Worm (Caenorhabditis elegans) whole organism, L1 larva: Measurements from ENCODE around the gene R12B2.2.

Experiments
- C16A3.4 ChIP-seq: fragments of 150-350 bp; optimal IDR thresholded peaks from 2 replicates; lab custom pipeline; 2014; ENCODE audit warnings: missing biosample characterization, missing genetic modification characterization
- C34B4.2 ChIP-seq: sonication (generic microtip); optimal IDR thresholded peaks from 2 replicates; lab custom pipeline; 2017; ENCODE audit warnings: mild to moderate bottlenecking, missing genetic modification characterization, missing compliant biosample characterization
- blmp-1 ChIP-seq: fragments of 150-350 bp; optimal IDR thresholded peaks from 2 replicates; lab custom pipeline; 2014; ENCODE audit warnings: missing biosample characterization, missing genetic modification characterization
- ceh-63 ChIP-seq: fragments of 200-800 bp; sonication (Bioruptor generic); optimal IDR thresholded peaks from 2 replicates; lab custom pipeline; 2018; ENCODE audit warnings: mild to moderate bottlenecking, missing genetic modification characterization, missing compliant biosample characterization
- ceh-8 ChIP-seq: fragments of 200-800 bp; sonication (Bioruptor generic); optimal IDR thresholded peaks from 2 replicates; lab custom pipeline; 2018; ENCODE audit warnings: mild to moderate bottlenecking, missing genetic modification characterization, moderate library complexity, missing compliant biosample characterization
- ces-1 ChIP-seq: fragments of 150-350 bp; optimal IDR thresholded peaks from 2 replicates; lab custom pipeline; 2014; ENCODE audit warnings: missing biosample characterization, missing genetic modification reagents, missing genetic modification characterization
- dpl-1 ChIP-seq, 3 experiments: fragments of 150-350 bp in 2 of 3; sonication (generic microtip) in 1 of 3; optimal IDR thresholded peaks; 2 replicates each; lab custom pipeline; 2014 to 2017; ENCODE audit warnings: missing biosample characterization in 3 of 3, missing genetic modification characterization in 3 of 3, missing genetic modification reagents in 3 of 3
- efl-1 ChIP-seq, 4 experiments: fragments of 150-350 bp; optimal IDR thresholded peaks in 3 of 4; peaks in 1 of 4; 1 replicate in 1 of 4; 2 replicates in 3 of 4; lab custom pipeline; 2014; ENCODE audit warnings: missing biosample characterization in 2 of 4, missing genetic modification characterization in 2 of 4, missing genetic modification reagents in 2 of 4
- egl-13 ChIP-seq: sonication (generic microtip); optimal IDR thresholded peaks from 2 replicates; lab custom pipeline; 2016; ENCODE audit warnings: missing genotype, missing genetic modification reagents, missing genetic modification characterization, missing compliant biosample characterization
- elt-2 ChIP-seq: sonication (generic microtip); optimal IDR thresholded peaks from 2 replicates; lab custom pipeline; 2016; ENCODE audit warnings: missing genetic modification characterization, mild to moderate bottlenecking, inconsistent platforms, missing compliant biosample characterization, missing genetic modification reagents
- fkh-8 ChIP-seq: sonication (generic microtip); optimal IDR thresholded peaks from 2 replicates; lab custom pipeline; 2016; ENCODE audit warnings: mild to moderate bottlenecking, missing genetic modification characterization, missing compliant biosample characterization
- fos-1 ChIP-seq: fragments of 150-350 bp; optimal IDR thresholded peaks from 2 replicates; lab custom pipeline; 2014; ENCODE audit warnings: missing biosample characterization, missing genetic modification characterization
- hpl-2 ChIP-seq: fragments of 150-350 bp; optimal IDR thresholded peaks from 2 replicates; lab custom pipeline; 2014; ENCODE audit warnings: missing biosample characterization, missing genetic modification reagents, missing genetic modification characterization
- irx-1 ChIP-seq: sonication (generic microtip); optimal IDR thresholded peaks from 2 replicates; lab custom pipeline; 2016; ENCODE audit warnings: missing genetic modification characterization, missing compliant biosample characterization
- isw-1 ChIP-seq: fragments of 200-800 bp; sonication (Bioruptor generic); IDR thresholded peaks from 2 replicates; pipeline ENCODE4 v1.3.6; 2022; ENCODE audit warnings: missing genetic modification characterization, missing compliant biosample characterization
- lin-13 ChIP-seq: fragments of 150-350 bp; optimal IDR thresholded peaks from 2 replicates; lab custom pipeline; 2014; ENCODE audit warnings: missing biosample characterization, missing genetic modification reagents, missing genetic modification characterization
- lin-14 ChIP-seq: fragments of 200-800 bp; sonication (Bioruptor generic); optimal IDR thresholded peaks from 2 replicates; lab custom pipeline; 2018; ENCODE audit warnings: mild to moderate bottlenecking, missing genetic modification characterization, moderate library complexity, missing compliant biosample characterization
- lin-15B ChIP-seq: fragments of 150-350 bp; sonication (generic microtip); optimal IDR thresholded peaks from 3 replicates; lab custom pipeline; 2014; ENCODE audit warnings: missing biosample characterization, missing genetic modification characterization
- lin-39 ChIP-seq: fragments of 150-350 bp; optimal IDR thresholded peaks from 2 replicates; lab custom pipeline; 2014; ENCODE audit warnings: missing biosample characterization, missing genetic modification reagents, missing genetic modification characterization
- lir-3 ChIP-seq: sonication (generic microtip); optimal IDR thresholded peaks from 2 replicates; lab custom pipeline; 2016; ENCODE audit warnings: mild to moderate bottlenecking, missing genetic modification characterization, moderate library complexity, missing compliant biosample characterization; ENCODE audit not compliant: poor library complexity
- lsy-2 ChIP-seq, 2 experiments: fragments of 150-350 bp; optimal IDR thresholded peaks; 2 replicates each; lab custom pipeline; 2014; ENCODE audit warnings: missing biosample characterization in 2 of 2, missing genetic modification characterization in 2 of 2
- mab-9 ChIP-seq: fragments of 200-800 bp; sonication (Bioruptor generic); IDR thresholded peaks from 2 replicates; pipeline ENCODE4 v1.3.6; 2022; ENCODE audit warnings: missing genetic modification reagents, missing genetic modification characterization, missing compliant biosample characterization
- mdl-1 ChIP-seq, 2 experiments: fragments of 150-350 bp; optimal IDR thresholded peaks; 2 replicates each; lab custom pipeline; 2014 to 2017; ENCODE audit warnings: missing biosample characterization in 2 of 2, missing genetic modification characterization in 2 of 2, inconsistent platforms in 1 of 2
- mef-2 ChIP-seq: fragments of 150-350 bp; optimal IDR thresholded peaks from 2 replicates; lab custom pipeline; 2014; ENCODE audit warnings: missing biosample characterization, missing genetic modification characterization
- nhr-11 ChIP-seq: fragments of 150-350 bp; optimal IDR thresholded peaks from 2 replicates; lab custom pipeline; 2014; ENCODE audit warnings: missing biosample characterization, missing genetic modification characterization
- nhr-28 ChIP-seq: fragments of 150-350 bp; optimal IDR thresholded peaks from 2 replicates; lab custom pipeline; 2014; ENCODE audit warnings: missing biosample characterization, missing genetic modification characterization
- nhr-84 ChIP-seq: sonication (generic microtip); optimal IDR thresholded peaks from 2 replicates; lab custom pipeline; 2017; ENCODE audit warnings: missing biosample characterization, missing genetic modification characterization
- nhr-85 ChIP-seq: sonication (generic microtip); peaks from one replicate; lab custom pipeline; 2016; ENCODE audit warnings: missing genetic modification characterization, inconsistent platforms, missing compliant biosample characterization
- nhr-90 ChIP-seq: sonication (generic microtip); optimal IDR thresholded peaks from 2 replicates; lab custom pipeline; 2016; ENCODE audit warnings: mild to moderate bottlenecking, missing genetic modification characterization, missing compliant biosample characterization; ENCODE audit not compliant: poor library complexity
- rnt-1 ChIP-seq: sonication (generic microtip); optimal IDR thresholded peaks from 2 replicates; lab custom pipeline; 2016; ENCODE audit warnings: mild to moderate bottlenecking, missing genetic modification characterization, moderate library complexity, missing compliant biosample characterization
- skn-1 ChIP-seq: fragments of 150-350 bp; optimal IDR thresholded peaks from 2 replicates; lab custom pipeline; 2014; ENCODE audit warnings: missing biosample characterization, missing genetic modification characterization
- snpc-4 ChIP-seq: fragments of 150-350 bp; optimal IDR thresholded peaks from 2 replicates; lab custom pipeline; 2014; ENCODE audit warnings: missing biosample characterization, missing genetic modification characterization
- sox-4 ChIP-seq: sonication (generic microtip); optimal IDR thresholded peaks from 2 replicates; lab custom pipeline; 2016; ENCODE audit warnings: missing genetic modification characterization, missing compliant biosample characterization
- sptf-1 ChIP-seq: fragments of 150-350 bp; optimal IDR thresholded peaks from 2 replicates; lab custom pipeline; 2014; ENCODE audit warnings: missing biosample characterization, missing genetic modification characterization
- sup-37 ChIP-seq: fragments of 200-800 bp; sonication (Bioruptor generic); optimal IDR thresholded peaks from 2 replicates; lab custom pipeline; 2018; ENCODE audit warnings: mild to moderate bottlenecking, missing genetic modification characterization, missing compliant biosample characterization
- unc-130 ChIP-seq: fragments of 150-350 bp; optimal IDR thresholded peaks from 2 replicates; lab custom pipeline; 2017; ENCODE audit warnings: missing biosample characterization, missing genetic modification characterization, inconsistent platforms
- unc-62 ChIP-seq: fragments of 150-350 bp; optimal IDR thresholded peaks from 2 replicates; lab custom pipeline; 2014; ENCODE audit warnings: missing biosample characterization, missing genetic modification reagents, missing genetic modification characterization
- vab-15 ChIP-seq: sonication (generic microtip); optimal IDR thresholded peaks from 2 replicates; lab custom pipeline; 2017; ENCODE audit warnings: missing genotype, mild to moderate bottlenecking, missing genetic modification characterization, missing compliant biosample characterization
- xbp-1 ChIP-seq: sonication (generic microtip); optimal IDR thresholded peaks from 2 replicates; lab custom pipeline; 2016; ENCODE audit warnings: missing genetic modification characterization, missing compliant biosample characterization
- zip-4 ChIP-seq: fragments of 200-800 bp; sonication (Bioruptor generic); optimal IDR thresholded peaks from 2 replicates; lab custom pipeline; 2018; ENCODE audit warnings: mild to moderate bottlenecking, missing genetic modification characterization, moderate library complexity, missing compliant biosample characterization
- ztf-11 ChIP-seq, 2 experiments: sonication (generic microtip); optimal IDR thresholded peaks; 2 replicates each; lab custom pipeline; 2016 to 2017; ENCODE audit warnings: missing genetic modification characterization in 2 of 2, missing biosample characterization in 1 of 2, missing compliant biosample characterization in 1 of 2

R12B2.2 gene

DNA sequence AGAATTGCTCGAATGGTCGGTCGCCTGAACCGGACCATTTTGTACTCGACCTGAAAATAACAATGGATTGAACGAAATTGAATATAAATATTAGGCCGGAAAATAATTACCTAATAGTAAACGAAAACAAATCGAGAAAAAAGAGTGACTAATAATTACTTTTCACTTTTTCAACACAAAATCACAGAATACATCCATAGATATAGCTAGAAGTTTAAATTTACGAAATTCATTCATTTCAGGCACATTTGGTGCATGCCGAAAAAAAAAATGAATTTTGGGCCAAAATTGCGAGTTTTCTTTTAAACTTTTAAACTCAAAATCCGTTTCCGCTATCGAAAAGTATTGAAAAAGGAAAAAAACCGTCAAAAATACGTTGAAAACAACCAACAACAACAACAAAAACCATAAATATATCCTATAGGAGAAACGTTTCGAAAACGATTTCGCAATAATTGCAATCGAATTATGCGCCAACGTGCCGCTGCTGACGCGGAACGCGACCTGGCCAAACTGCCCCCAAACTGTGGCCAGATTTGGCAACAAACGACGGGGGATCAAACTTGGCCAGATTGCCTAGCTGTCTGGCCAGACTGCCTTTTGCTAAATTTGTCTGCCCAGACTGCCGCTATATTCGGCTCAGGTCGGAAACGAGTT lies 21.4 kb upstream of the R12B2.2 start, which contains the start of gene Y37B11A.3 (continued):
- TF ChIP-seq rnt-1 (peak; percentile 90), unc-130 (tag; lab: Kevin White, UChicago) (no peak), fos-1 (tag; lab: Kevin White, UChicago) (no peak), lin-13 (peak; percentile 76), nhr-90 (peak; percentile 75), zip-4 (GFP tag; lab: Kevin White, UChicago) (peak; percentile 100), nhr-11 (no peak), ceh-8 (GFP tag; lab: Kevin White, UChicago) (peak; percentile 73), lin-14 (GFP tag; lab: Kevin White, UChicago) (peak; percentile 87), skn-1 (tag; lab: Kevin White, UChicago) (peak; percentile 82), sptf-1 (tag; lab: Kevin White, UChicago) (no peak), lin-39 (peak; percentile 20), sup-37 (no peak), fkh-8 (tag; lab: Kevin White, UChicago) (peak; percentile 81), nhr-28 (tag; lab: Kevin White, UChicago) (no peak), lir-3 (tag; lab: Kevin White, UChicago) (peak; percentile 59), ces-1 (no peak), lsy-2 (tag; optimal IDR thresholded peaks at IDR 0.05; lab: Kevin White, UChicago) (peak; percentile 81 to 83), mef-2 (tag; lab: Kevin White, UChicago) (no peak), blmp-1 (peak; percentile 47), snpc-4 (tag; lab: Kevin White, UChicago) (peak; percentile 70), isw-1 (GFP tag; lab: Robert Waterston, UW) (peak; percentile 86), nhr-85 (tag; lab: Kevin White, UChicago) (peak; percentile 88), egl-13 (tag; lab: Kevin White, UChicago) (peak; percentile 9), mab-9 (GFP tag; lab: Robert Waterston, UW) (peak; percentile 62), mdl-1 (tag; optimal IDR thresholded peaks at IDR 0.05; lab: Kevin White, UChicago) (peak in 1 of 2 experiments; percentile 70), xbp-1 (tag; lab: Kevin White, UChicago) (peak; percentile 77), ztf-11 (tag; optimal IDR thresholded peaks at IDR 0.05; lab: Kevin White, UChicago) (peak in 1 of 2 experiments; percentile 51), unc-62 (GFP tag; lab: Kevin White, UChicago) (no peak), C16A3.4 (tag; lab: Kevin White, UChicago) (peak; percentile 77), nhr-84 (tag; lab: Kevin White, UChicago) (no peak), sox-4 (peak; percentile 41)

DNA sequence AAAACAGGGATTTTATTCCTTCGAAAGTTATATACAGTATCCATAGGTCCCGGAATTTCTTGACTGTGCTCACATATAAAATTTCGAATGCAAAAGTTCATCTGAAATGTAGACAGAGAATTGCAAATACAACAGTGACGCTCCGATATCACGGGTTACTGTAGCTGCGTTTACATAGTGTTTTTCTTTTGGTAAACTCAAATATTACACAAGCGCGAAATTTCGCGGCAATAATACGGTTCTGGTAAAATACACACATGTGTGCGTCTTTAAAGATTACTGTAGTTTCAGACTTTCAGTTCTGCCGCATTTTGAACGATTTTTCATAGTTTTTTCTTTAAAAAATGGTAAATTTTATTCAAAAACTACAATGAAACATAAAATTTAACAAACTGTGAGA lies 16.3 kb upstream of the R12B2.2 start, which contains the start of gene rev-3:
Gene rev-3 (minus strand): TSS at position 101 of the 400 bp plus-strand sequence.
- TF ChIP-seq ztf-11 (tag; optimal IDR thresholded peaks at IDR 0.05; lab: Kevin White, UChicago) (no peak), sptf-1 (tag; lab: Kevin White, UChicago) (no peak), rnt-1 (no peak), lsy-2 (tag; optimal IDR thresholded peaks at IDR 0.05; lab: Kevin White, UChicago) (no peak), mab-9 (GFP tag; lab: Robert Waterston, UW) (no peak), irx-1 (tag; lab: Kevin White, UChicago) (no peak), vab-15 (tag; lab: Kevin White, UChicago) (no peak), ceh-63 (GFP tag; lab: Kevin White, UChicago) (no peak), mef-2 (tag; lab: Kevin White, UChicago) (no peak), elt-2 (no peak), C34B4.2 (tag; lab: Kevin White, UChicago) (no peak), efl-1 (optimal IDR thresholded peaks at IDR 0.05; lab: Kevin White, UChicago) (no peak), efl-1 (GFP tag; optimal IDR thresholded peaks at IDR 0.05 in 1 of 2; lab: Kevin White, UChicago) (no peak), lin-15B (tag; lab: Kevin White, UChicago) (no peak), hpl-2 (GFP tag; lab: Kevin White, UChicago) (no peak), unc-62 (GFP tag; lab: Kevin White, UChicago) (no peak), dpl-1 (GFP tag; optimal IDR thresholded peaks at IDR 0.05; lab: Kevin White, UChicago) (no peak), unc-130 (tag; lab: Kevin White, UChicago) (no peak)
